Worm (Caenorhabditis elegans): ENCODE results near the gene cyp-14A2.
A peak's percentile ranks its signal among the peaks of the same experiment; 100 is the strongest.

The cyp-14A2 gene

DNA sequence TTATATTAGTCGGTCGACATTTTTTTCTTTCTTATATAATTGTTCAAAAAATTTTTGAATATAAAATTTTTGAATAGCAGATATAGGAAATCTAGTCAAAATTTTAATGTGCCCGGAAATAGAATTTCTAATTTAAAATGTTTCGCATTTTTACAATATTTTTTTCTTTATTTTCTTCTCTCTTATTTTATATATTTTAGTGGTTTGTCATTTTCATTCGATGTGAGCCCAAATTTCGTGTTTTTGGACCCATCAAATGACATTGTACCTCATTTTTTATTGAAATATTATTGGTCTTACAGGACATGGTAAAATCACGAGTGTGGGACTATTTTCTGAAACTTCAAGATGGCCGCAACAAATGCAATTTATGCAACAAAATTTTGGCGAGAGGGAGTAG, 7.3 kb downstream of the cyp-14A2 start, which contains the start of gene K09A11.1:
K09A11.1 (plus strand) TSS at position 301 of the 400 bp plus-strand sequence.
- TF ChIP-seq fkh-10 (GFP tag; optimal IDR thresholded peaks at IDR 0.05) = no peak
- no peak for TF ChIP-seq jun-1 (tag; optimal IDR thresholded peaks at IDR 0.05)
- no peak for TF ChIP-seq pha-4 (tag; optimal IDR thresholded peaks at IDR 0.05)
- TF ChIP-seq ceh-16 (tag; optimal IDR thresholded peaks at IDR 0.05) = no peak
- TF ChIP-seq egl-5 (tag; optimal IDR thresholded peaks at IDR 0.05) = no peak
- TF ChIP-seq elt-2 (tag; optimal IDR thresholded peaks at IDR 0.05) = no peak
- no peak for TF ChIP-seq fos-1 (tag; optimal IDR thresholded peaks at IDR 0.05)
- TF ChIP-seq ama-1 (optimal IDR thresholded peaks at IDR 0.05) = no peak
- no peak for TF ChIP-seq aly-2 (tag; optimal IDR thresholded peaks at IDR 0.05)
- TF ChIP-seq unc-62 (GFP tag; optimal IDR thresholded peaks at IDR 0.05) = no peak
- no peak for TF ChIP-seq ztf-4 (tag; optimal IDR thresholded peaks at IDR 0.05)
- no peak for TF ChIP-seq skn-1 (tag; optimal IDR thresholded peaks at IDR 0.05)
- TF ChIP-seq eor-1 (tag; optimal IDR thresholded peaks at IDR 0.05) = no peak
- TF ChIP-seq elt-1 (tag; optimal IDR thresholded peaks at IDR 0.05) = no peak
- no peak for TF ChIP-seq nhr-12 (tag; optimal IDR thresholded peaks at IDR 0.05)
- TF ChIP-seq nhr-25 (tag; optimal IDR thresholded peaks at IDR 0.05) = no peak
- no peak for TF ChIP-seq nhr-67 (tag; optimal IDR thresholded peaks at IDR 0.05)
- no peak for TF ChIP-seq nhr-28 (tag; optimal IDR thresholded peaks at IDR 0.05)
- no peak for TF ChIP-seq R02D3.7 (tag; optimal IDR thresholded peaks at IDR 0.05)

DNA sequence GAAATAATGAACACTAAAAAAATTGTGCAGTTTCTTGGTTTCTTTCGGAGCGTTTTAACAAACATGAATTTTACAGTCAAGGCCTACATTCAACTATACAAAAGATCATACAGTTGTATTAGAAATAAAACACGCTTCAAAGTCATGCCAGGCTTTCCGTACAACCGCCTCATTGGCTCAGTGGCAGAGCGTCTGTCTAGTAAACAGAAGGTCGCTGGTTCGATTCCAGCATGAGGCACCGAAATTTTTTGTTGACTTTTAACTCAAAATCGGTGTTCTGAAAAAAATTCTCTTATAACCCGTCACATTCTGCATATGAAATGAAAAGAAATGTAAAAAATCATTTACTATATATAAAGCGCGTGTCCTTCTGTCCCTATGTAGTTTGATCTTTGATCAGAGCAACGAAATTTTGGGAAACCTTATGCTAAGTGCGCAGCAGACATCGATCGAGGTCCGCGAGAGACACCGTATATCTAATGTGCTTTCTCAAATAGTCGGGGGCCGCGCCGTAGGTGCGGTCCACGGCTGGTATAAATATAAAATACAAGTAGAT, 8.4 kb downstream of the cyp-14A2 start:
- TF ChIP-seq pqm-1 (tag; optimal IDR thresholded peaks at IDR 0.05) (peak; percentile 21), elt-2 (tag; optimal IDR thresholded peaks at IDR 0.05) (peak; percentile 23)

DNA sequence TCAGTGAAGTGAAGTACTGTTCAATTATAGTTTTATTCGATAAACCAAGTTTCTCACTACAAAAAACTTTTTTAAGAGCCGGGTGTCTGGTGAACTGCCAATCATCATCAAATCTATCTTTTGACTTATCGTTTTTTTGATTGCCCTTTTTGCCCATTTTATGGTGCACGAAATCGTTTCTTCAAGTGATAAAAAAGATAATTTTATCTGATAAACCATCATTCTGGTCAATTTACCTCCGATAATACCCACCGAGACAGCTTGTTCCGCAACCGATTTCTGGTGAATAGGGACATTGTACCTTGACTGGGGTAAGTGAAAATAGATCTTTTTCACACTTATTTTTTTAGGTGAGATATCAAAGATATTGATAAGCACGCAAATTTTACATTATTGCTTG, 11.9 kb downstream of the cyp-14A2 start, which contains the start of gene K08H2.10:
K08H2.10 (plus strand) TSS at position 230 of the 400 bp plus-strand sequence.
- TF ChIP-seq eor-1 (tag; optimal IDR thresholded peaks at IDR 0.05) (no peak), nhr-43 (tag; optimal IDR thresholded peaks at IDR 0.05; ENCODE audit: poor library complexity, severe bottlenecking) (no peak), jun-1 (tag; optimal IDR thresholded peaks at IDR 0.05) (peak; percentile 43), daf-12 (tag; optimal IDR thresholded peaks at IDR 0.05) (no peak), ceh-28 (tag; optimal IDR thresholded peaks at IDR 0.05) (no peak), lin-39 (tag; optimal IDR thresholded peaks at IDR 0.05) (no peak), mml-1 (tag; optimal IDR thresholded peaks at IDR 0.05) (no peak), nhr-77 (tag; optimal IDR thresholded peaks at IDR 0.05) (no peak), nhr-28 (tag; optimal IDR thresholded peaks at IDR 0.05) (no peak), ceh-16 (tag; optimal IDR thresholded peaks at IDR 0.05) (no peak), elt-1 (tag; optimal IDR thresholded peaks at IDR 0.05) (no peak), ztf-4 (tag; optimal IDR thresholded peaks at IDR 0.05) (no peak), nhr-11 (tag; optimal IDR thresholded peaks at IDR 0.05) (no peak), nhr-25 (tag; optimal IDR thresholded peaks at IDR 0.05) (no peak), pha-4 (tag; optimal IDR thresholded peaks at IDR 0.05) (no peak), elt-2 (tag; optimal IDR thresholded peaks at IDR 0.05) (peak; percentile 97), pqm-1 (tag; optimal IDR thresholded peaks at IDR 0.05) (peak; percentile 45), aly-2 (tag; optimal IDR thresholded peaks at IDR 0.05) (no peak), unc-62 (GFP tag; optimal IDR thresholded peaks at IDR 0.05) (no peak), R02D3.7 (tag; optimal IDR thresholded peaks at IDR 0.05) (no peak), fkh-2 (tag; optimal IDR thresholded peaks at IDR 0.05) (no peak), ZK546.5 (tag; optimal IDR thresholded peaks at IDR 0.05) (no peak)

DNA sequence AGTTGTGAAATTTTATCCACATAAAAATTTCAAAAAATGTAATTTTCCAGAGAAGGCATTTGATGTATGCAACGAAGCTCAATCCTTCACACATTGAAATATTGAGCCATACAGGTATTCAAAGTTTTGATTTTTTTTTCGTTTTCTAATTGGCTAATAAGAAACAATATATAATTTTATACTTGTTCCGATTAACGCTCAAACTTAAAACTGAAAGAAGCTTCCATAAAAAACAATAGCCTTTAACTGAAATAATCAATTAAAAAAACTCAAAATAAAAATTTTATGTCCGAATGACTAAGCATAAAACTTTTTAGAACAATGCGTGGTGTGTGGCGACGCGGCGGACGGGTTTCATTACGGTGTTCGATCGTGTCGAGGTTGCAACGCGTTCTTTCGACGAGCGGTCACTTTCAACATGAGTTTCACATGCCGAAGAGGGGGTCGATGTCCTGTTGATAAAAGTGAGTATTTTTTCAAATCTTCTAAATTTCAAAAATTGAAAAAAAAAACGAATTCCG, 17.5 kb downstream of the cyp-14A2 start, which contains the start of gene nhr-32:
nhr-32 (plus strand) TSS at position 51 of the 521 bp plus-strand sequence.
- TF ChIP-seq pha-4 (tag; optimal IDR thresholded peaks at IDR 0.05) (no peak), aly-2 (tag; optimal IDR thresholded peaks at IDR 0.05) (no peak), nhr-43 (tag; optimal IDR thresholded peaks at IDR 0.05; ENCODE audit: poor library complexity, severe bottlenecking) (peak; percentile 14), egl-5 (tag; optimal IDR thresholded peaks at IDR 0.05) (no peak), lin-15B (tag; optimal IDR thresholded peaks at IDR 0.05) (no peak)

DNA sequence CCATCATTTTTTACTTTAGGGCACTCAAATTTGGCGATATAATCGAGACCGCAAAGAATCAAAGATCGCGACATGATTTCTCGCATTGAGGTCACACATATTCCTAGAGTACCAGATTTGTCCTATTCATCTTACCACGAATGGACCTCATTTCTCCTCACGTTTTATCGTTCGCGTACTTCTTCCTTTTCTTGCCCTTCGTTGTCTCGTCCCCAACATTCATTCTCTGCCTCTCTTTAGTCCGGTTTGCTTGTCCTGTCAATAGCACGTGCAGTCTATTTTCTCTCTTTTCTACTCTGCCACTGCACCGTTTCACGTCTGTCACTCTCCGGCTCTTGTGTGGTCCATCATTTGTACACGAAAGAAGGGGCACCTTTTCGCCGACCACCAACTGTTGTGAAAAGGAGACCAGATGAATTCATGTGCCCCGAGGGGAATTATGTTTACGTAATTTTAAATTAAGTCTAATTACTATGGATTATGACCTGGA, 18.1 kb downstream of the cyp-14A2 start:
- TF ChIP-seq sea-2 (GFP tag; optimal IDR thresholded peaks at IDR 0.05) = no peak
- no peak for TF ChIP-seq ceh-82 (tag; optimal IDR thresholded peaks at IDR 0.05)
- peak; percentile 71 for TF ChIP-seq nhr-23 (tag; optimal IDR thresholded peaks at IDR 0.05)
- peak; percentile 0 for TF ChIP-seq pqm-1 (tag; optimal IDR thresholded peaks at IDR 0.05)
- no peak for TF ChIP-seq aly-2 (tag; optimal IDR thresholded peaks at IDR 0.05)
- TF ChIP-seq egl-27 (tag; optimal IDR thresholded peaks at IDR 0.05) = peak; percentile 19
- TF ChIP-seq hmg-11 (tag; optimal IDR thresholded peaks at IDR 0.05) = peak; percentile 55
- peak; percentile 87 for TF ChIP-seq mdl-1 (tag; optimal IDR thresholded peaks at IDR 0.05)
- TF ChIP-seq ama-1 (optimal IDR thresholded peaks at IDR 0.05) = peak; percentile 54
- TF ChIP-seq nhr-25 (tag; optimal IDR thresholded peaks at IDR 0.05) = peak; percentile 88
- no peak for TF ChIP-seq nhr-28 (tag; optimal IDR thresholded peaks at IDR 0.05)
- TF ChIP-seq jun-1 (tag; optimal IDR thresholded peaks at IDR 0.05) = peak; percentile 12
- TF ChIP-seq fkh-2 (tag; optimal IDR thresholded peaks at IDR 0.05) = no peak
- peak; percentile 89 for TF ChIP-seq pha-4 (tag; optimal IDR thresholded peaks at IDR 0.05)
- TF ChIP-seq snpc-4 (tag; optimal IDR thresholded peaks at IDR 0.05) = peak; percentile 53
- no peak for TF ChIP-seq unc-62 (GFP tag; optimal IDR thresholded peaks at IDR 0.05)
- TF ChIP-seq ZK546.5 (tag; optimal IDR thresholded peaks at IDR 0.05) = no peak
- peak; percentile 77 for TF ChIP-seq lin-39 (tag; optimal IDR thresholded peaks at IDR 0.05)
- no peak for TF ChIP-seq nhr-237 (tag; optimal IDR thresholded peaks at IDR 0.05)
- no peak for TF ChIP-seq ceh-16 (tag; optimal IDR thresholded peaks at IDR 0.05)
- TF ChIP-seq ztf-4 (tag; optimal IDR thresholded peaks at IDR 0.05) = peak; percentile 10
- TF ChIP-seq lsy-12 (tag; optimal IDR thresholded peaks at IDR 0.05) = peak; percentile 25
- TF ChIP-seq fos-1 (tag; optimal IDR thresholded peaks at IDR 0.05) = no peak
- TF ChIP-seq tbx-2 (tag; optimal IDR thresholded peaks at IDR 0.05) = peak; percentile 42
- no peak for TF ChIP-seq fkh-10 (GFP tag; optimal IDR thresholded peaks at IDR 0.05)
- peak; percentile 41 for TF ChIP-seq elt-2 (tag; optimal IDR thresholded peaks at IDR 0.05)
- no peak for TF ChIP-seq mml-1 (tag; optimal IDR thresholded peaks at IDR 0.05)
- no peak for TF ChIP-seq skn-1 (tag; optimal IDR thresholded peaks at IDR 0.05)

Measured in whole organism, L3 larva.